Fruit fly (Drosophila melanogaster) S2 (cell line): ENCODE data around the gene CG5196.

Experiments used
- CG8478 ChIP-seq: fragments of >200 bp; optimal IDR thresholded peaks from 2 replicates; lab custom pipeline; 2018
- CTCF ChIP-seq, 2 experiments: fragments of >200 bp; optimal IDR thresholded peaks; 2 replicates each; lab custom pipeline; 2018

- TF ChIP-seq CG8478 (lab: Kevin White, UChicago), result no peak
- TF ChIP-seq CTCF (optimal IDR thresholded peaks at IDR 0.05; lab: Kevin White, UChicago), result no peak
Measured at dm6 chr3R:12459879-12460522, 51.9 kb downstream of the CG5196 start, which contains the start of the genes CG5961 and Polr3C.
